Worm (Caenorhabditis elegans): ENCODE results near the gene ptp-5.1.

- no peak for TF ChIP-seq ets-4 (tag; optimal IDR thresholded peaks at IDR 0.05)
- TF ChIP-seq pat-9 (tag; optimal IDR thresholded peaks at IDR 0.05) = no peak
- no peak for TF ChIP-seq ama-1 (optimal IDR thresholded peaks at IDR 0.05)
- TF ChIP-seq K02D7.2 (tag; optimal IDR thresholded peaks at IDR 0.05) = no peak
- TF ChIP-seq pha-4 (tag; optimal IDR thresholded peaks at IDR 0.05) = no peak
- no peak for TF ChIP-seq unc-86 (tag; optimal IDR thresholded peaks at IDR 0.05)
- TF ChIP-seq elt-2 (tag; optimal IDR thresholded peaks at IDR 0.05) = no peak
Measured at ce11 chrIV:5136523-5136922, 29.6 kb upstream of the ptp-5.1 start.

All from whole organism, late embryonic.